Fruit fly (Drosophila melanogaster) whole organism, pupa: ENCODE data around the gene CG33523.
A peak's percentile ranks its signal among the peaks of the same experiment; 100 is the strongest.

ENCODE experiments used
- CG10348 ChIP-seq: fragments of 200-800 bp; sonication (Bioruptor generic); IDR thresholded peaks from 2 replicates; pipeline ENCODE4 v1.3.6; 2022; ENCODE audit warnings: missing biosample characterization, missing genetic modification characterization
- CG12605 ChIP-seq: fragments of 200-800 bp; sonication (Bioruptor generic); IDR thresholded peaks from 2 replicates; pipeline ENCODE4 v1.3.6; 2022; ENCODE audit warnings: missing biosample characterization, missing genetic modification characterization
- CG13204 ChIP-seq: fragments of 200-800 bp; sonication (Bioruptor generic); optimal IDR thresholded peaks from 2 replicates; lab custom pipeline; 2018; ENCODE audit warnings: missing biosample characterization, mild to moderate bottlenecking, missing genetic modification characterization, moderate library complexity
- CG14655 ChIP-seq: fragments of 200-800 bp; sonication (Bioruptor generic); optimal IDR thresholded peaks from 3 replicates; lab custom pipeline; 2017; ENCODE audit warnings: mild to moderate bottlenecking, missing biosample characterization, missing genetic modification reagents, missing genetic modification characterization
- CG15710 ChIP-seq: fragments of 200-800 bp; sonication (Bioruptor generic); optimal IDR thresholded peaks from 2 replicates; lab custom pipeline; 2018; ENCODE audit warnings: missing biosample characterization, mild to moderate bottlenecking, missing genetic modification characterization, moderate library complexity
- CG17806 ChIP-seq: fragments of 200-800 bp; sonication (Bioruptor generic); optimal IDR thresholded peaks from 2 replicates; lab custom pipeline; 2018; ENCODE audit warnings: missing biosample characterization, mild to moderate bottlenecking, missing genetic modification characterization, moderate library complexity
- CG32121 ChIP-seq: fragments of 200-800 bp; sonication (Bioruptor generic); IDR thresholded peaks from 2 replicates; pipeline ENCODE4 v1.3.6; 2022; ENCODE audit warnings: missing biosample characterization, missing genetic modification characterization
- CG34367 ChIP-seq: fragments of 200-800 bp; sonication (Bioruptor generic); optimal IDR thresholded peaks from 2 replicates; lab custom pipeline; 2018; ENCODE audit warnings: missing biosample characterization, mild to moderate bottlenecking, missing genetic modification characterization
- CG4496 ChIP-seq: fragments of 200-800 bp; sonication (Bioruptor generic); IDR thresholded peaks from 3 replicates; pipeline ENCODE4 v1.3.6; 2022; ENCODE audit warnings: missing biosample characterization, missing genetic modification characterization
- CG8159 ChIP-seq: fragments of 200-800 bp; sonication (Bioruptor generic); optimal IDR thresholded peaks from 3 replicates; lab custom pipeline; 2018; ENCODE audit warnings: missing biosample characterization, mild to moderate bottlenecking, missing genetic modification characterization, moderate library complexity
- CG8301 ChIP-seq: fragments of 200-800 bp; sonication (Bioruptor generic); optimal IDR thresholded peaks from 2 replicates; lab custom pipeline; 2018; ENCODE audit warnings: missing biosample characterization, mild to moderate bottlenecking, missing genetic modification characterization
- CG9948 ChIP-seq: fragments of 200-800 bp; sonication (Bioruptor generic); optimal IDR thresholded peaks from 2 replicates; lab custom pipeline; 2018; ENCODE audit warnings: missing biosample characterization, mild to moderate bottlenecking, missing genetic modification characterization, moderate library complexity
- D1 ChIP-seq: fragments of 200-800 bp; sonication (Bioruptor generic); optimal IDR thresholded peaks from 2 replicates; lab custom pipeline; 2018; ENCODE audit warnings: missing biosample characterization, mild to moderate bottlenecking, missing genetic modification characterization, moderate library complexity
- EcR ChIP-seq: fragments of 200-800 bp; sonication (Bioruptor generic); optimal IDR thresholded peaks from 3 replicates; lab custom pipeline; 2019; ENCODE audit warnings: missing biosample characterization, missing genetic modification characterization, mild to moderate bottlenecking, moderate library complexity, missing genetic modification reagents
- Ets98B ChIP-seq: fragments of 200-800 bp; sonication (Bioruptor generic); IDR thresholded peaks from 2 replicates; pipeline ENCODE4 v1.3.6; 2022; ENCODE audit warnings: missing biosample characterization, missing genetic modification characterization
- Pif1A ChIP-seq: fragments of 200-800 bp; sonication (Bioruptor generic); optimal IDR thresholded peaks from 3 replicates; lab custom pipeline; 2016; ENCODE audit warnings: missing biosample characterization, missing genetic modification characterization
- Pif1B ChIP-seq: fragments of 200-800 bp; sonication (Bioruptor generic); optimal IDR thresholded peaks from 3 replicates; lab custom pipeline; 2016; ENCODE audit warnings: missing biosample characterization, missing genetic modification characterization
- Snoo ChIP-seq: fragments of 200-800 bp; sonication (Bioruptor generic); optimal IDR thresholded peaks from 3 replicates; lab custom pipeline; 2017; ENCODE audit warnings: missing biosample characterization, mild to moderate bottlenecking, missing genetic modification characterization, inconsistent platforms
- fd96Ca ChIP-seq: fragments of 200-800 bp; sonication (Bioruptor generic); IDR thresholded peaks from 3 replicates; pipeline ENCODE4 v1.3.6; 2022; ENCODE audit warnings: missing biosample characterization, missing genetic modification characterization
- gl ChIP-seq: fragments of 200-800 bp; sonication (Bioruptor generic); optimal IDR thresholded peaks from 2 replicates; lab custom pipeline; 2018; ENCODE audit warnings: missing biosample characterization, mild to moderate bottlenecking, missing genetic modification characterization

CG33523 gene

DNA sequence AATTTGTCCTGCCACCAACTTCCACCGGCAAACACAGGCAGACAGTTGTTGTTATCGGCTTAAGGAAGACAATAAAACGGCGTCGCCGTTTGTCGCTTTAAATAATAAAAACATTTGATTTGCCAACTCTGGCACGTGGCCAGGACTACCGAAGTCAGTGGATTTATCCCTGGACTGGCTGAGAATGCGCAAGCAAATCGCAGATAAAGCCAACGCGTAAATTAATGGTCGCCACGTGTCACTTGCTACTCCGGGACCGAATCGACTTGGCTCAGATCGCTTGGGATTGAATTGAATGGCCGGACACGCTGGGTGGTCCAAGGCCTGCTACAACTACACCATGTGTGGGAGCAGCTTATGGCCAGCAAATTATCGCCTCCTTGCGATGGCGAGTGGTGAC lies 30.6 kb upstream of the CG33523 start:
- TF ChIP-seq fd96Ca (no peak), EcR (GFP tag; lab: Kevin White, UChicago) (no peak), CG9948 (tag; lab: Kevin White, UChicago) (no peak), CG32121 (GFP tag; lab: Robert Waterston, UW) (no peak), Snoo (tag; lab: Kevin White, UChicago) (no peak), CG14655 (GFP tag; lab: Kevin White, UChicago) (no peak), CG8159 (tag; lab: Kevin White, UChicago) (no peak), CG12605 (no peak), CG17806 (no peak), CG8301 (tag; lab: Kevin White, UChicago) (no peak), CG4496 (no peak), gl (tag; lab: Kevin White, UChicago) (no peak)

DNA sequence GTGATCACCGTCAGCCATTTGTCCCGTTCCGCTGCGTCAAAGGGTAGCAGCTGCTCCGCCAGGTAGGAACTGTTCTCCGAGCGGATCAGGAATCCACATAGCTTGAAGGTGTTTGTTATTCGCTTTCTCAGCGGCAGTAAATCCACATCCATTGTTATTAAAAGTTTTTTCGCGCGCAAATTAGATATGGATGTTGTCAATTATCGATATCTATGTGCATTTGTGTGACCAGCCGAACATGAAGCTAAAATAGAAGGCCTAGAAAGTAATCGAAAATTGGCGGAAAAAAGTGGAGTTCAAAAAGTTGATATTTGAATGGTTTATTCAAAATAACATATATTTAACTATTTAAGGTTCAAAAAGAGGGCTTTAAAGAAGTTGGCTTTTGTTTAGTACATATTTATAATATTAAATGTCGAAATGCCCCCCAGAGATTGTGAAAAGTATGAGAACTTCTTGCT lies 26.4 kb upstream of the CG33523 start, which contains the start of the genes PolE2 and CG5592:
TSS of gene PolE2 (minus strand) at position 208 of the 461 bp plus-strand sequence.
TSS of gene CG5592 (plus strand) at position 411 of the 461 bp plus-strand sequence.
- no peak for TF ChIP-seq CG32121 (GFP tag; lab: Robert Waterston, UW)
- TF ChIP-seq CG17806, result no peak
- no peak for TF ChIP-seq CG8301 (tag; lab: Kevin White, UChicago)
- no peak for TF ChIP-seq CG10348 (GFP tag; lab: Robert Waterston, UW)
- no peak for TF ChIP-seq CG34367
- TF ChIP-seq Pif1B (GFP tag; lab: Kevin White, UChicago), result no peak
- TF ChIP-seq CG12605, result no peak
- no peak for TF ChIP-seq Ets98B (GFP tag; lab: Robert Waterston, UW)
- no peak for TF ChIP-seq D1 (tag; lab: Kevin White, UChicago)
- no peak for TF ChIP-seq CG13204 (GFP tag; lab: Kevin White, UChicago)
- TF ChIP-seq Snoo (tag; lab: Kevin White, UChicago), result no peak

DNA sequence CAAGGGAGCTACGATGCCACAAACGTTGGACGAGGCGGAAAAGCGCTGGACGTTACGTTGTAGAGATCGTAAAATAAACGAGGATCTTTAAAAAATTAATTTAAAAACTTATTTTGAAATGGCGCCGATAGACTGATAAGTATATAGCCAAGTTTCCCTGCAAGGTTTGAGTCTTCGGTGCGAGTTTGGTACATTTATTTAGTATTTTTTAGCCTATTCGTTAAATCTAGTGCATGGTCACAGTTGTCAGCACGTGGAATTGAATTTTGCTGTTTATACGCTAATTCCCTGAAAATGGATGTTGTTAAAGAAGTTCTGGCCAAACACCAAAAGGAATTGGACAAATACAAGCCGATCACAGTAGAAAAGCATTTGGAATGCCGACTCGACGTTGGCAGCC lies 24.4 kb upstream of the CG33523 start, which contains the start of gene CG32409:
TSS of gene CG32409 (plus strand) at position 224 of the 400 bp plus-strand sequence.
- no peak for TF ChIP-seq D1 (tag; lab: Kevin White, UChicago)
- no peak for TF ChIP-seq CG13204 (GFP tag; lab: Kevin White, UChicago)
- no peak for TF ChIP-seq CG4496
- TF ChIP-seq CG34367, result no peak
- no peak for TF ChIP-seq CG10348 (GFP tag; lab: Robert Waterston, UW)
- TF ChIP-seq CG8159 (tag; lab: Kevin White, UChicago), result no peak
- TF ChIP-seq Pif1B (GFP tag; lab: Kevin White, UChicago), result no peak

DNA sequence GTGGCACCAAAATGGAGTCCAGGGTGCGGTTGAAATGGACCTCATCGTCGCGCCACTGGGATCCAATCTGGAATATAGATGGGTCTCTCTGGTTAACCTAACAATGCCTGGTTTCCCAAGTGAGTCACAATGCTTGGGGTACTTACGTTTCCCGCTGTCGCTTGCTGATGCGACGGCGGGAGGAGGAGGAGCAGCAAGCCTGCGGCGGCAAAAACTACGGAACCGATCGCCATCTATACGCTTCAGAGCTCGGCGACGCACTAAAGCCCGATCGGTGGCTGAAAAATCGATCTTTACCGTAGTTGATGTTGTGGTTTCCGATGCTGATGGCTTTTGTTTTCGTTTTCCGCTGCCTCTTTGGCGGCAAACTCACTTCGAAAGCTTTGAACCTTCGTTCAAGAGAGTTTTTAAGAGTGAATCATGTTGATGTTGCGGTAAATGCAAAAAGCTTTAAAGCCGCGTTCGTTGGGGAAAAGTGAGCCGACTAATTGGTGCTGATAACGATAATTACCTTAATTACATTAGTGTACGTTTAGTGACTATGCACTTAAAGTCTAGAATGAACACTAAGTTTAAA lies 21.4 kb upstream of the CG33523 start, which contains the start of gene QC:
TSS of gene QC (minus strand) at position 268 of the 577 bp plus-strand sequence.
- no peak for TF ChIP-seq CG14655 (GFP tag; lab: Kevin White, UChicago)
- 0 out of 3 replicates have a peak, but pooled peaks have one; percentile 47 for TF ChIP-seq CG4496

DNA sequence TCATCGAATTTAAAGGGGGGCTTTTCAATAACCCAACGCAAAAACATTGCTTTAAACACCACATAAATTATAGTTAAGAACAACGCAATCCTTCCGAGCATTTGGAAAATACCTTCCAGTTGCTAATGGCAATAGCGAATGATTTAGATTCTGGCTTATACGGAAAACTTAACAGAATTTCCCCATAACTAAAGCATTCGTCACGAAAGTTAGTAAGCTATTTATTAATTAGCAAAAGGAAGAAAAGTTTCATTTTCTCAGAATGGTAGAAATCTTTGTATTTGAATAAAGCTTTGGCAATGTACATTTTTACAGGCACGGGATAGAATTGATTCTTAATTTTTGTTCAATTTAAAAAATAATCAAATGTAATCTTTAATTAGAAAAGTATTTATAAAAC lies 19.7 kb upstream of the CG33523 start, which contains the start of gene CG32413:
TSS of gene CG32413 (minus strand) at position 101 of the 400 bp plus-strand sequence.
- no peak for TF ChIP-seq CG8159 (tag; lab: Kevin White, UChicago)
- TF ChIP-seq Pif1A, result no peak
- no peak for TF ChIP-seq Pif1B (GFP tag; lab: Kevin White, UChicago)
- no peak for TF ChIP-seq CG12605
- no peak for TF ChIP-seq gl (tag; lab: Kevin White, UChicago)
- no peak for TF ChIP-seq CG10348 (GFP tag; lab: Robert Waterston, UW)
- TF ChIP-seq fd96Ca, result no peak
- TF ChIP-seq CG34367, result no peak
- no peak for TF ChIP-seq CG8301 (tag; lab: Kevin White, UChicago)
- no peak for TF ChIP-seq CG32121 (GFP tag; lab: Robert Waterston, UW)
- no peak for TF ChIP-seq CG13204 (GFP tag; lab: Kevin White, UChicago)
- TF ChIP-seq CG14655 (GFP tag; lab: Kevin White, UChicago), result no peak
- no peak for TF ChIP-seq Ets98B (GFP tag; lab: Robert Waterston, UW)
- no peak for TF ChIP-seq CG4496
- TF ChIP-seq CG9948 (tag; lab: Kevin White, UChicago), result no peak
- no peak for TF ChIP-seq D1 (tag; lab: Kevin White, UChicago)
- no peak for TF ChIP-seq CG17806
- TF ChIP-seq CG15710 (tag; lab: Kevin White, UChicago), result no peak
- TF ChIP-seq EcR (GFP tag; lab: Kevin White, UChicago), result no peak
- no peak for TF ChIP-seq Snoo (tag; lab: Kevin White, UChicago)

DNA sequence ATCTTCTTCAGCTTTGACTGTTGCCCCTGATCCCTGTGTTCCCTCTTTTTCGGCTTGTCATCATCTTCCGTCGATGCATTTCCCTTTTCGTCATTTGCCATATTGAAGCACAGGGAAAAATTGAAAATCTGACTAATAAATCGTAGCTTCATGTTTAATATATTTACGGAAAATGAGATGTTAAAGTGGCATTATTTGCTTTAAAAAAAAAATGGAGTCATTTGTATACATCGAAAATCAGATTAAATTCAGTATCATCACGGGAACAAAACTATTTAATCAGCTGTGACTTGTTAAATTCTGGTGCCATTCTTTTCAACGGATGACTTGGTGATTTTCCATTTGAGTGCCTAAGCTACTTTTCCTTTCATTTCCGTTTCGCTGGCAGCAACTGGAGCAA lies 17.1 kb upstream of the CG33523 start, which contains the start of gene CG10486:
TSS of gene CG10486 (minus strand) at position 101 of the 400 bp plus-strand sequence.
- TF ChIP-seq fd96Ca, result no peak
- no peak for TF ChIP-seq CG8159 (tag; lab: Kevin White, UChicago)
- TF ChIP-seq CG4496, result no peak
- TF ChIP-seq CG32121 (GFP tag; lab: Robert Waterston, UW), result no peak
- TF ChIP-seq CG15710 (tag; lab: Kevin White, UChicago), result no peak
- TF ChIP-seq CG9948 (tag; lab: Kevin White, UChicago), result no peak
- no peak for TF ChIP-seq CG12605
- no peak for TF ChIP-seq Snoo (tag; lab: Kevin White, UChicago)
- TF ChIP-seq CG10348 (GFP tag; lab: Robert Waterston, UW), result no peak
- TF ChIP-seq, all 21 proteins: peak for 0
